Fruit fly (Drosophila melanogaster) whole organism, embryonic: ENCODE data around the gene CG13315.

Source experiments
- ATbp ChIP-seq: fragments of 200-800 bp; sonication (Bioruptor generic); optimal IDR thresholded peaks from 2 replicates; lab custom pipeline; 2017; ENCODE audit warnings: missing biosample characterization, mild to moderate bottlenecking, missing genetic modification characterization, missing genetic modification reagents
- B-H2 ChIP-seq: fragments of 200-800 bp; sonication (Bioruptor generic); optimal IDR thresholded peaks from 2 replicates; lab custom pipeline; 2018; ENCODE audit warnings: missing biosample characterization, mild to moderate bottlenecking, missing genetic modification characterization
- Bdp1 ChIP-seq: fragments of 200-800 bp; sonication (Bioruptor generic); optimal IDR thresholded peaks from 3 replicates; lab custom pipeline; 2016; ENCODE audit warnings: missing biosample characterization, missing genetic modification characterization
- CG10209 ChIP-seq: fragments of 200-800 bp; sonication (Bioruptor generic); optimal IDR thresholded peaks from 3 replicates; lab custom pipeline; 2017; ENCODE audit warnings: missing biosample characterization, mild to moderate bottlenecking, missing genetic modification characterization, missing genetic modification reagents
- CG10366 ChIP-seq: fragments of 200-800 bp; sonication (Bioruptor generic); IDR thresholded peaks from 2 replicates; pipeline ENCODE4 v1.3.6; 2022; ENCODE audit warnings: missing biosample characterization, missing genetic modification characterization
- CG10431 ChIP-seq: fragments of 200-800 bp; sonication (Bioruptor generic); optimal IDR thresholded peaks from 3 replicates; lab custom pipeline; 2018; ENCODE audit warnings: missing biosample characterization, mild to moderate bottlenecking, missing genetic modification characterization
- CG11504 ChIP-seq: fragments of 200-800 bp; sonication (Bioruptor generic); optimal IDR thresholded peaks from 3 replicates; lab custom pipeline; 2019; ENCODE audit warnings: missing biosample characterization, mild to moderate bottlenecking, missing genetic modification characterization, moderate library complexity
- CG11695 ChIP-seq: fragments of 200-800 bp; sonication (Bioruptor generic); IDR thresholded peaks from 3 replicates; pipeline ENCODE4 v1.3.6; 2022; ENCODE audit warnings: missing biosample characterization, missing genetic modification characterization
- CG12104 ChIP-seq: fragments of 200-800 bp; sonication (Bioruptor generic); optimal IDR thresholded peaks from 3 replicates; lab custom pipeline; 2016; ENCODE audit warnings: missing biosample characterization, missing genetic modification characterization
- CG17612 ChIP-seq: fragments of 200-800 bp; sonication (Bioruptor generic); IDR thresholded peaks from 2 replicates; pipeline ENCODE4 v1.3.6; 2022; ENCODE audit warnings: missing biosample characterization, missing genetic modification characterization
- CG2120 ChIP-seq: fragments of 200-800 bp; sonication (Bioruptor generic); optimal IDR thresholded peaks from 3 replicates; lab custom pipeline; 2016; ENCODE audit warnings: missing biosample characterization, missing genetic modification characterization
- CG2889 ChIP-seq: fragments of 200-800 bp; sonication (Bioruptor generic); IDR thresholded peaks from 3 replicates; pipeline ENCODE4 v1.3.6; 2022; ENCODE audit warnings: missing biosample characterization, missing genetic modification characterization
- CG31365 ChIP-seq: fragments of 200-800 bp; sonication (Bioruptor generic); optimal IDR thresholded peaks from 2 replicates; lab custom pipeline; 2018; ENCODE audit warnings: missing biosample characterization, mild to moderate bottlenecking, missing genetic modification characterization
- CG33213 ChIP-seq: fragments of 200-800 bp; sonication (Bioruptor generic); optimal IDR thresholded peaks from 3 replicates; lab custom pipeline; 2016; ENCODE audit warnings: missing biosample characterization, missing genetic modification characterization
- CG3726 ChIP-seq: fragments of 200-800 bp; sonication (Bioruptor generic); IDR thresholded peaks from 3 replicates; pipeline ENCODE4, ENCODE4 v1.3.6; 2022; ENCODE audit warnings: missing biosample characterization, missing genetic modification characterization
- CG4328 ChIP-seq: fragments of 200-800 bp; sonication (Bioruptor generic); optimal IDR thresholded peaks from 3 replicates; lab custom pipeline; 2017; ENCODE audit warnings: missing biosample characterization, missing genetic modification reagents, missing genetic modification characterization
- CG5245 ChIP-seq: fragments of 200-800 bp; sonication (Bioruptor generic); optimal IDR thresholded peaks from 3 replicates; lab custom pipeline; 2016; ENCODE audit warnings: missing biosample characterization, missing genetic modification characterization
- CG7839 ChIP-seq: fragments of 200-800 bp; sonication (Bioruptor generic); optimal IDR thresholded peaks from 3 replicates; lab custom pipeline; 2018; ENCODE audit warnings: missing biosample characterization, mild to moderate bottlenecking, missing genetic modification characterization, moderate library complexity
- CG9437 ChIP-seq: fragments of 200-800 bp; sonication (Bioruptor generic); optimal IDR thresholded peaks from 2 replicates; lab custom pipeline; 2018; ENCODE audit warnings: missing biosample characterization, mild to moderate bottlenecking, missing genetic modification characterization
- CkIIα-i1 ChIP-seq: fragments of 200-800 bp; sonication (Bioruptor generic); IDR thresholded peaks from 2 replicates; pipeline ENCODE4 v1.3.6; 2022; ENCODE audit warnings: missing biosample characterization, missing genetic modification characterization
- Dfd ChIP-seq, 2 experiments: fragments of >200 bp; optimal IDR thresholded peaks; 2 replicates each; lab custom pipeline; 2017; ENCODE audit warnings: missing biosample characterization in 2 of 2, missing genetic modification characterization in 2 of 2
- Ets97D ChIP-seq: fragments of 200-800 bp; sonication (Bioruptor generic); optimal IDR thresholded peaks from 3 replicates; lab custom pipeline; 2016; ENCODE audit warnings: missing biosample characterization, missing genetic modification characterization
- Mrtf ChIP-seq: fragments of 200-800 bp; sonication (Bioruptor generic); IDR thresholded peaks from 3 replicates; pipeline ENCODE4 v1.3.6; 2022; ENCODE audit warnings: missing biosample characterization, missing genetic modification characterization
- Oli ChIP-seq: fragments of 200-800 bp; sonication (Bioruptor generic); optimal IDR thresholded peaks from 2 replicates; lab custom pipeline; 2018; ENCODE audit warnings: missing biosample characterization, mild to moderate bottlenecking, missing genetic modification characterization, moderate library complexity
- Sox100B ChIP-seq: fragments of 200-800 bp; sonication (Bioruptor generic); optimal IDR thresholded peaks from 3 replicates; lab custom pipeline; 2018; ENCODE audit warnings: missing biosample characterization, mild to moderate bottlenecking, missing genetic modification characterization
- Sry-δ ChIP-seq: fragments of 200-800 bp; sonication (Bioruptor generic); optimal IDR thresholded peaks from 2 replicates; lab custom pipeline; 2016; ENCODE audit warnings: missing biosample characterization, missing genetic modification characterization
- abd-A ChIP-seq: fragments of 200-800 bp; sonication (Bioruptor generic); optimal IDR thresholded peaks from 3 replicates; lab custom pipeline; 2019; ENCODE audit warnings: missing biosample characterization, mild to moderate bottlenecking, missing genetic modification characterization, moderate library complexity
- al ChIP-seq: fragments of 200-800 bp; sonication (Bioruptor generic); IDR thresholded peaks from 2 replicates; pipeline ENCODE4 v1.3.6; 2022; ENCODE audit warnings: missing biosample characterization, missing genetic modification characterization
- amos ChIP-seq: fragments of 200-800 bp; sonication (Bioruptor generic); IDR thresholded peaks from 2 replicates; pipeline ENCODE4 v1.3.6; 2022; ENCODE audit warnings: missing biosample characterization, missing genetic modification characterization; ENCODE audit not compliant: partially characterized antibody
- ci ChIP-seq: fragments of 200-800 bp; sonication (Bioruptor generic); IDR thresholded peaks from 3 replicates; pipeline ENCODE4 v1.3.6; 2022; ENCODE audit warnings: missing biosample characterization, missing genetic modification characterization
- dati ChIP-seq: fragments of 200-800 bp; sonication (Bioruptor generic); IDR thresholded peaks from 2 replicates; pipeline ENCODE4 v1.3.6; 2022; ENCODE audit warnings: missing biosample characterization, missing genetic modification characterization
- dysf ChIP-seq: fragments of 200-800 bp; sonication (Bioruptor generic); IDR thresholded peaks from 3 replicates; pipeline ENCODE4 v1.3.6; 2022; ENCODE audit warnings: missing biosample characterization, missing genetic modification characterization
- eve ChIP-seq, 2 experiments: fragments of >200 bp; optimal IDR thresholded peaks; 2 replicates each; lab custom pipeline; 2017; ENCODE audit warnings: missing biosample characterization in 2 of 2, missing genetic modification characterization in 2 of 2
- fd96Cb ChIP-seq: fragments of 200-800 bp; sonication (Bioruptor generic); optimal IDR thresholded peaks from 2 replicates; lab custom pipeline; 2018; ENCODE audit warnings: missing biosample characterization, mild to moderate bottlenecking, missing genetic modification characterization, moderate library complexity
- fu2 ChIP-seq: fragments of 200-800 bp; sonication (Bioruptor generic); optimal IDR thresholded peaks from 2 replicates; lab custom pipeline; 2016; ENCODE audit warnings: missing biosample characterization, missing genetic modification characterization
- gem ChIP-seq: fragments of 200-800 bp; sonication (Bioruptor generic); optimal IDR thresholded peaks from 2 replicates; lab custom pipeline; 2019; ENCODE audit warnings: missing biosample characterization, mild to moderate bottlenecking, missing genetic modification characterization, moderate library complexity
- h ChIP-seq: fragments of >200 bp; optimal IDR thresholded peaks from 2 replicates; lab custom pipeline; 2017
- mam ChIP-seq: fragments of 200-800 bp; sonication (Bioruptor generic); optimal IDR thresholded peaks from 3 replicates; lab custom pipeline; 2016; ENCODE audit warnings: missing biosample characterization, missing genetic modification characterization
- pb ChIP-seq: fragments of 200-800 bp; sonication (Bioruptor generic); optimal IDR thresholded peaks from 3 replicates; lab custom pipeline; 2016; ENCODE audit warnings: missing biosample characterization, missing genetic modification characterization
- pho ChIP-seq: fragments of 200-800 bp; sonication (Bioruptor generic); optimal IDR thresholded peaks from 2 replicates; lab custom pipeline; 2016; ENCODE audit warnings: missing biosample characterization, missing genetic modification characterization
- pros ChIP-seq: fragments of 200-800 bp; sonication (Bioruptor generic); optimal IDR thresholded peaks from 3 replicates; lab custom pipeline; 2019; ENCODE audit warnings: missing biosample characterization, mild to moderate bottlenecking, missing genetic modification characterization, moderate library complexity
- repo ChIP-seq: fragments of 200-800 bp; sonication (Bioruptor generic); optimal IDR thresholded peaks from 2 replicates; lab custom pipeline; 2016; ENCODE audit warnings: missing biosample characterization, missing genetic modification characterization
- rib ChIP-seq: fragments of 200-800 bp; sonication (Bioruptor generic); IDR thresholded peaks from 2 replicates; pipeline ENCODE4 v1.3.6; 2022; ENCODE audit warnings: missing biosample characterization, missing genetic modification characterization
- run ChIP-seq: fragments of 200-800 bp; sonication (Bioruptor generic); optimal IDR thresholded peaks from 3 replicates; lab custom pipeline; 2018; ENCODE audit warnings: missing biosample characterization, mild to moderate bottlenecking, missing genetic modification characterization
- scrt ChIP-seq: fragments of 200-800 bp; sonication (Bioruptor generic); optimal IDR thresholded peaks from 2 replicates; lab custom pipeline; 2018; ENCODE audit warnings: missing biosample characterization, mild to moderate bottlenecking, missing genetic modification characterization, moderate library complexity
- sd ChIP-seq: fragments of 200-800 bp; sonication (Bioruptor generic); optimal IDR thresholded peaks from 3 replicates; lab custom pipeline; 2018; ENCODE audit warnings: missing biosample characterization, mild to moderate bottlenecking, missing genetic modification characterization, moderate library complexity
- sim ChIP-seq: fragments of 200-800 bp; sonication (Bioruptor generic); IDR thresholded peaks from 2 replicates; pipeline ENCODE4 v1.3.6; 2022; ENCODE audit warnings: missing biosample characterization, missing genetic modification characterization
- slou ChIP-seq: fragments of 200-800 bp; sonication (Bioruptor generic); optimal IDR thresholded peaks from 3 replicates; lab custom pipeline; 2016; ENCODE audit warnings: missing biosample characterization, missing genetic modification characterization
- slp2 ChIP-seq: fragments of 200-800 bp; sonication (Bioruptor generic); optimal IDR thresholded peaks from 2 replicates; lab custom pipeline; 2016; ENCODE audit warnings: missing biosample characterization, missing genetic modification characterization
- tll ChIP-seq, 2 experiments: fragments of 200-800 bp in 1 of 2; fragments of >200 bp in 1 of 2; sonication (Bioruptor generic) in 1 of 2; optimal IDR thresholded peaks; 2 replicates each; lab custom pipeline; 2017 to 2019; ENCODE audit warnings: missing biosample characterization in 2 of 2, missing genetic modification characterization in 2 of 2, mild to moderate bottlenecking in 1 of 2, moderate library complexity in 1 of 2
- z ChIP-seq: fragments of 200-800 bp; sonication (Bioruptor generic); IDR thresholded peaks from 3 replicates; pipeline ENCODE4 v1.3.6; 2022; ENCODE audit warnings: missing biosample characterization, missing genetic modification characterization

CG13315 gene

dm6 chr3L:9092356-9093103 is 4.1 kb upstream of the CG13315 start, which contains the start of gene CG32032 (continued):
- TF ChIP-seq pros (GFP tag; lab: Kevin White, UChicago) (no peak), CG2120 (no peak), CG11695 (GFP tag; lab: Robert Waterston, UW) (0 out of 3 replicates have a peak, but pooled peaks have one; percentile 6), CG3726 (no peak), abd-A (no peak), eve (GFP tag; optimal IDR thresholded peaks at IDR 0.05; lab: Kevin White, UChicago) (no peak), dysf (GFP tag; lab: Robert Waterston, UW) (0 out of 3 replicates have a peak, but pooled peaks have one; percentile 47), amos (no peak), Ets97D (GFP tag; lab: Kevin White, UChicago) (no peak), CG12104 (GFP tag; lab: Kevin White, UChicago) (no peak), CG10431 (no peak), CG5245 (no peak), dati (no peak), mam (GFP tag; lab: Kevin White, UChicago) (no peak), Dfd (GFP tag; optimal IDR thresholded peaks at IDR 0.05; lab: Kevin White, UChicago) (no peak), CG4328 (no peak), CG33213 (GFP tag; lab: Kevin White, UChicago) (no peak), Oli (tag; lab: Kevin White, UChicago) (peak; percentile 35), pho (no peak), Sry-δ (no peak), CG11504 (tag; lab: Kevin White, UChicago) (no peak), pb (GFP tag; lab: Kevin White, UChicago) (no peak), scrt (GFP tag; lab: Kevin White, UChicago) (no peak), B-H2 (GFP tag; lab: Kevin White, UChicago) (no peak), CkIIα-i1 (no peak), tll (GFP tag; optimal IDR thresholded peaks at IDR 0.05; lab: Kevin White, UChicago) (no peak), fd96Cb (peak; percentile 2), CG9437 (no peak), sim (GFP tag; lab: Robert Waterston, UW) (no peak), gem (tag; lab: Kevin White, UChicago) (no peak), CG17612 (GFP tag; lab: Robert Waterston, UW) (no peak), sd (no peak), slp2 (GFP tag; lab: Kevin White, UChicago) (no peak), CG31365 (tag; lab: Kevin White, UChicago) (no peak), fu2 (GFP tag; lab: Kevin White, UChicago) (no peak), CG7839 (tag; lab: Kevin White, UChicago) (no peak), Sox100B (GFP tag; lab: Kevin White, UChicago) (no peak), CG10366 (GFP tag; lab: Robert Waterston, UW) (no peak), run (no peak), ATbp (no peak), CG2889 (GFP tag; lab: Robert Waterston, UW) (no peak), repo (no peak), CG10209 (GFP tag; lab: Kevin White, UChicago) (no peak), ci (GFP tag; lab: Robert Waterston, UW) (no peak), slou (GFP tag; lab: Kevin White, UChicago) (no peak), h (no peak), z (GFP tag; lab: Robert Waterston, UW) (peak; percentile 68), Bdp1 (GFP tag; lab: Kevin White, UChicago) (no peak), Mrtf (GFP tag; lab: Robert Waterston, UW) (no peak), al (no peak), rib (GFP tag; lab: Robert Waterston, UW) (no peak)
